Worm (Caenorhabditis elegans) whole organism, midembryonic: ENCODE measurements around the gene tsen-2.

Experiments
- T22C8.4 ChIP-seq: fragments of 200-800 bp; sonication (Bioruptor generic); IDR thresholded peaks from 2 replicates; pipeline ENCODE4 v1.3.6; 2022; ENCODE audit warnings: missing genetic modification characterization, missing compliant biosample characterization
- cog-1 ChIP-seq: sonication (generic microtip); optimal IDR thresholded peaks from 2 replicates; lab custom pipeline; 2016; ENCODE audit warnings: missing genetic modification characterization, missing compliant biosample characterization
- flt-1 ChIP-seq: fragments of 200-800 bp; sonication (Bioruptor generic); IDR thresholded peaks from 2 replicates; pipeline ENCODE4 v1.3.6; 2022; ENCODE audit warnings: missing genetic modification characterization, missing compliant biosample characterization
- klf-2 ChIP-seq: fragments of 200-800 bp; sonication (Bioruptor generic); conservative IDR thresholded peaks from 2 replicates; pipeline ENCODE4 v1.3.6; 2022; ENCODE audit warnings: missing genetic modification reagents, missing genetic modification characterization, missing compliant biosample characterization
- med-1 ChIP-seq: sonication (generic microtip); optimal IDR thresholded peaks from 2 replicates; lab custom pipeline; 2017; ENCODE audit warnings: missing genetic modification characterization, mild to moderate bottlenecking, missing compliant biosample characterization, antibody characterized with exemption, missing genetic modification reagents; ENCODE audit not compliant: insufficient read depth
- ref-1 ChIP-seq: fragments of 200-800 bp; sonication (Bioruptor generic); conservative IDR thresholded peaks from 2 replicates; pipeline ENCODE4 v1.3.6; 2022; ENCODE audit warnings: missing genetic modification reagents, missing genetic modification characterization, missing compliant biosample characterization
- tab-1 ChIP-seq: fragments of 200-800 bp; sonication (Bioruptor generic); IDR thresholded peaks from 2 replicates; pipeline ENCODE4 v1.3.6; 2022; ENCODE audit warnings: missing genetic modification characterization, missing compliant biosample characterization
- ztf-23 ChIP-seq: fragments of 200-800 bp; sonication (Bioruptor generic); IDR thresholded peaks from 2 replicates; pipeline ENCODE4 v1.3.6; 2022; ENCODE audit warnings: missing genetic modification reagents, missing genetic modification characterization, missing compliant biosample characterization

DNA sequence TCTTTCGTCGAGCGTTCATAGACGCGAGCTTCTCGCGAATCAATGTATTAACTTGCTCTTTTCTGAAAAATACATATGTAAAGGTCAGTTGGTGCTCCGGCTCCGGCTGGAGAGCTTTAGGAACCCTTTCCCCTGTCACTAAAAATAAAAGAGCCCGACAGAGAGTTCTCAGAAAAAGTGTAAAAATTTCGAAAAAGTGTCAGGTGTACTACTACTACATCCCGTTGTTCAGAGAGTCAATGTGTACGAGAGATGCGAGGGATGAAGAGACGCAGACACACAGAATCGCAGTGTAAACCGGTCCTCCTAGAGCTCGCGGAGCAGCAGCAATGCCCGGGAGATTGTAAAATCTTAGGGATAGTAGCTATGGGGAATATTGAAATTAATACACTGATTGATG, 44.6 kb upstream of the tsen-2 start:
- TF ChIP-seq flt-1 (GFP tag; lab: Robert Waterston, UW) (no peak), ref-1 (no peak), T22C8.4 (no peak), ztf-23 (GFP tag; lab: Robert Waterston, UW) (no peak), tab-1 (GFP tag; lab: Robert Waterston, UW) (no peak), med-1 (GFP tag; lab: Kevin White, UChicago) (no peak), klf-2 (no peak), cog-1 (peak; percentile 50)
